Worm (Caenorhabditis elegans) whole organism, mixed stage, embryonic: Measurements from ENCODE around the gene T13C5.10.

Experiments
- lsy-2 ChIP-seq: fragments of 150-350 bp; optimal IDR thresholded peaks from 2 replicates; lab custom pipeline; 2014; ENCODE audit warnings: missing biosample characterization, missing genetic modification characterization
- snpc-4 ChIP-seq: fragments of 150-350 bp; optimal IDR thresholded peaks from 2 replicates; lab custom pipeline; 2014; ENCODE audit warnings: missing biosample characterization, missing genetic modification characterization

DNA sequence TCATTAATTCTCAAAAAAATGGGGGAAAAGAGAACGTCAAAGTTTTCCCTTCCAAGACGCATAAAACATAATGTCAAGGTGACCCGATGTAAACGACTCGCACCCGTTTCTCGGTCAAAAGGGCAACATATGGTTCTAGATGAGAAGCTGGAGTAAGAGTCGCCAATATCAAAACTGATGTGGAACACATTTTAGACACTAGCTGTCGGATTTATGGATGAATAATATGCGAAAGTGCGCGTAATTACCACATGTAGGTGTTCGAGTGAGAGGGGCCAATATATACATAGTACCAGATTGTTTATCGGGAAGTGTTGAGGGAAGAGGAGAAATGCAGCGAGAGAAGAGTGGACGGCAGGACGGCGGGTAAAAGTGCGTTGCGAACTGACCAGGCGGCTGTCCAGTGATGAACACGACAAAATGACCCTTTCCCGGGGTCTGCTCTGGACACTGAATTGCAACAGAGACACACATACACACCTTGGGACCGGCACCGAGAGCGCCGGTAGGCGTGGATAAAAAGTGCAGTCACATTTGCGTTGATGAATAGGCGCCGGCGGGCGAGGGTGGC is 36.9 kb upstream of the T13C5.10 start:
- TF ChIP-seq snpc-4 (tag; lab: Kevin White, UChicago), result no peak
- TF ChIP-seq lsy-2 (tag; lab: Kevin White, UChicago), result no peak
